Worm (Caenorhabditis elegans) whole organism, late embryonic: ENCODE results near the gene T24A6.17.

Experiments used
- dve-1 ChIP-seq: sonication (generic microtip); optimal IDR thresholded peaks from 2 replicates; lab custom pipeline; 2017; ENCODE audit warnings: antibody characterized with exemption, mild to moderate bottlenecking, missing genetic modification characterization, missing compliant biosample characterization
- fkh-6 ChIP-seq: sonication (generic microtip); optimal IDR thresholded peaks from 2 replicates; lab custom pipeline; 2016; ENCODE audit warnings: missing genetic modification characterization, missing compliant biosample characterization
- hlh-8 ChIP-seq: sonication (generic microtip); optimal IDR thresholded peaks from 2 replicates; lab custom pipeline; 2016; ENCODE audit warnings: missing genotype, missing genetic modification characterization, missing compliant biosample characterization
- nhr-11 ChIP-seq: fragments of 150-350 bp; optimal IDR thresholded peaks from 2 replicates; lab custom pipeline; 2014; ENCODE audit warnings: missing biosample characterization, missing genetic modification characterization
- pha-2 ChIP-seq: sonication (generic microtip); optimal IDR thresholded peaks from 2 replicates; lab custom pipeline; 2017; ENCODE audit warnings: mild to moderate bottlenecking, missing genetic modification characterization, missing compliant biosample characterization
- pha-4 ChIP-seq: fragments of 150-350 bp; optimal IDR thresholded peaks from 2 replicates; lab custom pipeline; 2018; ENCODE audit warnings: missing biosample characterization, missing genetic modification reagents, missing genetic modification characterization
- rnt-1 ChIP-seq: sonication (generic microtip); optimal IDR thresholded peaks from 2 replicates; lab custom pipeline; 2016; ENCODE audit warnings: missing genetic modification characterization, missing compliant biosample characterization

- TF ChIP-seq nhr-11 (no peak), pha-4 (tag; lab: Kevin White, UChicago) (no peak), pha-2 (no peak), hlh-8 (tag; lab: Kevin White, UChicago) (no peak), fkh-6 (tag; lab: Kevin White, UChicago) (no peak), rnt-1 (tag; lab: Kevin White, UChicago) (no peak), dve-1 (tag; lab: Kevin White, UChicago) (no peak)
Measured at ce11 chrV:3549553-3549952, 14.7 kb downstream of the T24A6.17 start, which contains the start of gene sri-21.
